Fruit fly (Drosophila melanogaster) whole organism, embryonic: Measurements from ENCODE around the gene CG3040.

ENCODE experiments used
- Adf1 ChIP-seq: fragments of 200-800 bp; sonication (Bioruptor generic); IDR thresholded peaks from 2 replicates; pipeline ENCODE4 v1.3.6; 2022; ENCODE audit warnings: missing biosample characterization, missing genetic modification characterization
- Asciz ChIP-seq: fragments of 200-800 bp; sonication (Bioruptor generic); optimal IDR thresholded peaks from 2 replicates; lab custom pipeline; 2017; ENCODE audit warnings: missing biosample characterization, mild to moderate bottlenecking, missing genetic modification characterization, missing genetic modification reagents
- CG10267 ChIP-seq: fragments of 200-800 bp; sonication (Bioruptor generic); optimal IDR thresholded peaks from 2 replicates; lab custom pipeline; 2018; ENCODE audit warnings: missing biosample characterization, mild to moderate bottlenecking, missing genetic modification characterization, moderate library complexity
- CG10565 ChIP-seq: fragments of 200-800 bp; sonication (Bioruptor generic); optimal IDR thresholded peaks from 3 replicates; lab custom pipeline; 2016; ENCODE audit warnings: missing biosample characterization, mild to moderate bottlenecking, missing genetic modification characterization
- CG11560 ChIP-seq: fragments of 200-800 bp; sonication (Bioruptor generic); IDR thresholded peaks from 3 replicates; pipeline ENCODE4 v1.3.6; 2022; ENCODE audit warnings: missing biosample characterization, missing genetic modification characterization
- CG12299 ChIP-seq: fragments of 200-800 bp; sonication (Bioruptor generic); optimal IDR thresholded peaks from 2 replicates; lab custom pipeline; 2018; ENCODE audit warnings: missing biosample characterization, mild to moderate bottlenecking, missing genetic modification characterization
- CG12769 ChIP-seq: fragments of 200-800 bp; sonication (Bioruptor generic); optimal IDR thresholded peaks from 2 replicates; lab custom pipeline; 2019; ENCODE audit warnings: missing biosample characterization, mild to moderate bottlenecking, missing genetic modification characterization, moderate library complexity
- CG17612 ChIP-seq: fragments of 200-800 bp; sonication (Bioruptor generic); IDR thresholded peaks from 2 replicates; pipeline ENCODE4 v1.3.6; 2022; ENCODE audit warnings: missing biosample characterization, missing genetic modification characterization
- CG18011 ChIP-seq: fragments of 200-800 bp; sonication (Bioruptor generic); optimal IDR thresholded peaks from 2 replicates; lab custom pipeline; 2017; ENCODE audit warnings: missing biosample characterization, missing genetic modification characterization, mild to moderate bottlenecking, moderate library complexity, missing genotype
- CG32772 ChIP-seq: fragments of 200-800 bp; sonication (Bioruptor generic); IDR thresholded peaks from 2 replicates; pipeline ENCODE4 v1.3.6; 2022; ENCODE audit warnings: missing biosample characterization, missing genetic modification characterization
- CG3847 ChIP-seq: fragments of 200-800 bp; sonication (Bioruptor generic); IDR thresholded peaks from 2 replicates; pipeline ENCODE4 v1.3.6; 2022; ENCODE audit warnings: missing biosample characterization, missing genetic modification characterization
- CG4854 ChIP-seq: fragments of 200-800 bp; sonication (Bioruptor generic); optimal IDR thresholded peaks from 2 replicates; lab custom pipeline; 2016; ENCODE audit warnings: missing biosample characterization, missing genetic modification characterization, inconsistent platforms
- CG8290 ChIP-seq, 3 experiments: fragments of 200-800 bp; sonication (Bioruptor generic); optimal IDR thresholded peaks; 2 replicates each; lab custom pipeline; 2016 to 2019; ENCODE audit warnings: missing biosample characterization in 3 of 3, missing genetic modification characterization in 3 of 3, mild to moderate bottlenecking in 2 of 3, moderate library complexity in 1 of 3
- CG8924 ChIP-seq: fragments of 200-800 bp; optimal IDR thresholded peaks from 3 replicates; lab custom pipeline; 2019; ENCODE audit warnings: missing biosample characterization, mild to moderate bottlenecking, missing genetic modification characterization, moderate library complexity
- CG9727 ChIP-seq: fragments of 200-800 bp; sonication (Bioruptor generic); optimal IDR thresholded peaks from 3 replicates; lab custom pipeline; 2017; ENCODE audit warnings: missing biosample characterization, mild to moderate bottlenecking, missing genetic modification characterization
- CkIIα-i1 ChIP-seq: fragments of 200-800 bp; sonication (Bioruptor generic); IDR thresholded peaks from 2 replicates; pipeline ENCODE4 v1.3.6; 2022; ENCODE audit warnings: missing biosample characterization, missing genetic modification characterization
- D19B ChIP-seq: fragments of 200-800 bp; sonication (Bioruptor generic); optimal IDR thresholded peaks from 2 replicates; lab custom pipeline; 2017; ENCODE audit warnings: missing biosample characterization, mild to moderate bottlenecking, missing genetic modification characterization
- Dip3 ChIP-seq: fragments of 200-800 bp; sonication (Bioruptor generic); optimal IDR thresholded peaks from 3 replicates; lab custom pipeline; 2016; ENCODE audit warnings: missing biosample characterization, missing genetic modification characterization
- Doc3 ChIP-seq: fragments of 200-800 bp; sonication (Bioruptor generic); IDR thresholded peaks from 3 replicates; pipeline ENCODE4 v1.3.6; 2022; ENCODE audit warnings: missing biosample characterization, missing genetic modification characterization; ENCODE audit not compliant: partially characterized antibody
- Dref ChIP-seq: fragments of 200-800 bp; sonication (Bioruptor generic); IDR thresholded peaks from 2 replicates; pipeline ENCODE4 v1.3.6; 2022; ENCODE audit warnings: missing biosample characterization, missing genetic modification characterization
- Eip74EF ChIP-seq, 2 experiments: fragments of 200-800 bp in 1 of 2; fragments of >200 bp in 1 of 2; sonication (Bioruptor generic) in 1 of 2; optimal IDR thresholded peaks; 2 replicates each; lab custom pipeline; 2017 to 2019; ENCODE audit warnings: missing biosample characterization in 2 of 2, missing genetic modification characterization in 2 of 2, mild to moderate bottlenecking in 1 of 2, moderate library complexity in 1 of 2
- Ets97D ChIP-seq: fragments of 200-800 bp; sonication (Bioruptor generic); optimal IDR thresholded peaks from 3 replicates; lab custom pipeline; 2016; ENCODE audit warnings: missing biosample characterization, missing genetic modification characterization
- HHEX ChIP-seq: fragments of 200-800 bp; sonication (Bioruptor generic); optimal IDR thresholded peaks from 3 replicates; lab custom pipeline; 2017; ENCODE audit warnings: missing biosample characterization, mild to moderate bottlenecking, missing genetic modification characterization, missing genetic modification reagents
- HLH54F ChIP-seq: fragments of 200-800 bp; sonication (Bioruptor generic); optimal IDR thresholded peaks from 3 replicates; lab custom pipeline; 2016; ENCODE audit warnings: missing biosample characterization, missing genetic modification characterization
- Lim3 ChIP-seq: fragments of 200-800 bp; sonication (Bioruptor generic); IDR thresholded peaks from 2 replicates; pipeline ENCODE4 v1.3.6; 2022; ENCODE audit warnings: missing biosample characterization, missing genetic modification characterization
- NC2β ChIP-seq: fragments of 200-800 bp; sonication (Bioruptor generic); optimal IDR thresholded peaks from 2 replicates; lab custom pipeline; 2016; ENCODE audit warnings: missing biosample characterization, missing genetic modification characterization
- Pdp1 ChIP-seq, 2 experiments: fragments of 200-800 bp; sonication (Bioruptor generic); optimal IDR thresholded peaks; 3 replicates each; lab custom pipeline; 2016; ENCODE audit warnings: missing biosample characterization in 2 of 2, missing genetic modification characterization in 2 of 2, mild to moderate bottlenecking in 1 of 2, moderate library complexity in 1 of 2
- Ptx1 ChIP-seq: fragments of 200-800 bp; sonication (Bioruptor generic); IDR thresholded peaks from 2 replicates; pipeline ENCODE4 v1.3.6; 2022; ENCODE audit warnings: missing biosample characterization, missing genetic modification characterization
- Scr ChIP-seq: fragments of 200-800 bp; sonication (Bioruptor generic); IDR thresholded peaks from 2 replicates; pipeline ENCODE4 v1.3.6; 2022; ENCODE audit warnings: missing biosample characterization, missing genetic modification characterization; ENCODE audit not compliant: partially characterized antibody
- Side ChIP-seq: fragments of 200-800 bp; sonication (Bioruptor generic); optimal IDR thresholded peaks from 2 replicates; lab custom pipeline; 2016; ENCODE audit warnings: missing biosample characterization, missing genetic modification characterization
- bbx ChIP-seq: fragments of 200-800 bp; sonication (Bioruptor generic); IDR thresholded peaks from 2 replicates; pipeline ENCODE4 v1.3.6; 2022; ENCODE audit warnings: missing biosample characterization, missing genetic modification characterization; ENCODE audit not compliant: partially characterized antibody
- btn ChIP-seq: fragments of 200-800 bp; sonication (Bioruptor generic); optimal IDR thresholded peaks from 2 replicates; lab custom pipeline; 2016; ENCODE audit warnings: missing biosample characterization, missing genetic modification characterization
- dati ChIP-seq: fragments of 200-800 bp; sonication (Bioruptor generic); IDR thresholded peaks from 2 replicates; pipeline ENCODE4 v1.3.6; 2022; ENCODE audit warnings: missing biosample characterization, missing genetic modification characterization
- dmrt11E ChIP-seq: fragments of 200-800 bp; sonication (Bioruptor generic); optimal IDR thresholded peaks from 3 replicates; lab custom pipeline; 2018; ENCODE audit warnings: missing biosample characterization, mild to moderate bottlenecking, missing genetic modification characterization, moderate library complexity
- fd102C ChIP-seq: fragments of 200-800 bp; sonication (Bioruptor generic); optimal IDR thresholded peaks from 2 replicates; lab custom pipeline; 2018; ENCODE audit warnings: missing biosample characterization, mild to moderate bottlenecking, missing genetic modification characterization, moderate library complexity
- hb ChIP-seq: fragments of 200-800 bp; sonication (Bioruptor generic); IDR thresholded peaks from 3 replicates; pipeline ENCODE4 v1.3.6; 2022; ENCODE audit warnings: missing biosample characterization, missing genetic modification characterization; ENCODE audit not compliant: partially characterized antibody
- inv ChIP-seq: fragments of 200-800 bp; sonication (Bioruptor generic); IDR thresholded peaks from 2 replicates; pipeline ENCODE4 v1.3.6; 2022; ENCODE audit warnings: missing biosample characterization, missing genetic modification characterization; ENCODE audit not compliant: partially characterized antibody
- ken ChIP-seq: fragments of 200-800 bp; sonication (Bioruptor generic); IDR thresholded peaks from 3 replicates; pipeline ENCODE4 v1.3.6; 2022; ENCODE audit warnings: missing biosample characterization, missing genetic modification characterization
- mam ChIP-seq: fragments of 200-800 bp; sonication (Bioruptor generic); optimal IDR thresholded peaks from 3 replicates; lab custom pipeline; 2016; ENCODE audit warnings: missing biosample characterization, missing genetic modification characterization
- nerfin-1 ChIP-seq: fragments of 200-800 bp; sonication (Bioruptor generic); optimal IDR thresholded peaks from 3 replicates; lab custom pipeline; 2019; ENCODE audit warnings: missing biosample characterization, mild to moderate bottlenecking, missing genetic modification characterization, moderate library complexity
- nom ChIP-seq: fragments of 200-800 bp; sonication (Bioruptor generic); optimal IDR thresholded peaks from 2 replicates; lab custom pipeline; 2017; ENCODE audit warnings: missing biosample characterization, missing genetic modification characterization, mild to moderate bottlenecking, moderate library complexity, missing genetic modification reagents
- p53 ChIP-seq: fragments of 200-800 bp; sonication (Bioruptor generic); optimal IDR thresholded peaks from 2 replicates; lab custom pipeline; 2016; ENCODE audit warnings: missing biosample characterization, missing genetic modification characterization
- run ChIP-seq: fragments of 200-800 bp; sonication (Bioruptor generic); optimal IDR thresholded peaks from 3 replicates; lab custom pipeline; 2018; ENCODE audit warnings: missing biosample characterization, mild to moderate bottlenecking, missing genetic modification characterization
- sd ChIP-seq: fragments of 200-800 bp; sonication (Bioruptor generic); optimal IDR thresholded peaks from 3 replicates; lab custom pipeline; 2018; ENCODE audit warnings: missing biosample characterization, mild to moderate bottlenecking, missing genetic modification characterization, moderate library complexity
- seq ChIP-seq: fragments of 200-800 bp; sonication (Bioruptor generic); IDR thresholded peaks from 2 replicates; pipeline ENCODE4 v1.3.6; 2022; ENCODE audit warnings: missing biosample characterization, missing genetic modification characterization
- slbo ChIP-seq: fragments of 200-800 bp; sonication (Bioruptor generic); IDR thresholded peaks from 2 replicates; pipeline ENCODE4 v1.3.6; 2022; ENCODE audit warnings: missing biosample characterization, missing genetic modification characterization
- vfl ChIP-seq: fragments of 200-800 bp; sonication (Bioruptor generic); optimal IDR thresholded peaks from 2 replicates; lab custom pipeline; 2016; ENCODE audit warnings: missing biosample characterization, missing genetic modification characterization

Gene CG3040

dm6 chrX:6969364-6970137 lies 3.6 kb downstream of the CG3040 start, which contains the start of gene CG4586 (continued):
- TF ChIP-seq nom (GFP tag; lab: Kevin White, UChicago) (peak; percentile 99), inv (GFP tag; lab: Robert Waterston, UW) (no peak), p53 (GFP tag; lab: Kevin White, UChicago) (peak; percentile 82), HHEX (peak; percentile 97), CG17612 (GFP tag; lab: Robert Waterston, UW) (peak; percentile 82), hb (GFP tag; lab: Robert Waterston, UW) (no peak), Ptx1 (GFP tag; lab: Robert Waterston, UW) (peak; percentile 87), nerfin-1 (tag; lab: Kevin White, UChicago) (peak; percentile 86), bbx (GFP tag; lab: Robert Waterston, UW) (no peak), CG18011 (GFP tag; lab: Kevin White, UChicago) (peak; percentile 88), ken (GFP tag; lab: Robert Waterston, UW) (peak; percentile 91), NC2β (GFP tag; lab: Kevin White, UChicago) (peak; percentile 94), CG8924 (peak; percentile 95), CG10267 (tag; lab: Kevin White, UChicago) (peak; percentile 86), Scr (GFP tag; lab: Robert Waterston, UW) (no peak), CG11560 (tag; lab: Robert Waterston, UW) (peak; percentile 53; the same call in 1 of the 3 replicates), seq (GFP tag; lab: Robert Waterston, UW) (peak; percentile 97), Lim3 (GFP tag; lab: Robert Waterston, UW) (peak; percentile 58; the same call in 1 of the 2 replicates), CG9727 (GFP tag; lab: Kevin White, UChicago) (peak; percentile 94), Doc3 (GFP tag; lab: Robert Waterston, UW) (no peak), CG8290 (GFP tag; optimal IDR thresholded peaks at IDR 0.05; lab: Kevin White, UChicago) (peak; percentile 80), CG8290 (tag; optimal IDR thresholded peaks at IDR 0.05; lab: Kevin White, UChicago) (peak; percentile 62 to 99), Dref (GFP tag; lab: Robert Waterston, UW) (no peak; the same call in 1 of the 2 replicates), CG12299 (tag; lab: Kevin White, UChicago) (peak; percentile 96), run (tag; lab: Kevin White, UChicago) (peak; percentile 95), dmrt11E (tag; lab: Kevin White, UChicago) (peak; percentile 71), dati (GFP tag; lab: Robert Waterston, UW) (peak; percentile 81; the same call in 1 of the 2 replicates), Pdp1 (GFP tag; optimal IDR thresholded peaks at IDR 0.05; lab: Kevin White, UChicago) (peak; percentile 92), CG12769 (tag; lab: Kevin White, UChicago) (peak; percentile 98), vfl (GFP tag; lab: Kevin White, UChicago) (peak; percentile 94), Asciz (GFP tag; lab: Kevin White, UChicago) (peak; percentile 96), HLH54F (GFP tag; lab: Kevin White, UChicago) (peak; percentile 96), Dip3 (GFP tag; lab: Kevin White, UChicago) (peak; percentile 96), CG3847 (peak; percentile 84), CG4854 (peak; percentile 94), Ets97D (GFP tag; lab: Kevin White, UChicago) (peak; percentile 82), mam (GFP tag; lab: Kevin White, UChicago) (peak; percentile 92), CG32772 (GFP tag; lab: Robert Waterston, UW) (peak; percentile 84), sd (tag; lab: Kevin White, UChicago) (peak; percentile 85), btn (GFP tag; lab: Kevin White, UChicago) (peak; percentile 96), slbo (GFP tag; lab: Robert Waterston, UW) (peak; percentile 94), fd102C (peak; percentile 47), D19B (GFP tag; lab: Kevin White, UChicago) (peak; percentile 89), CG10565 (GFP tag; lab: Kevin White, UChicago) (peak; percentile 88), Eip74EF (GFP tag; optimal IDR thresholded peaks at IDR 0.05; lab: Kevin White, UChicago) (peak in 1 of 2 experiments; percentile 95), Side (peak; percentile 97), CkIIα-i1 (GFP tag; lab: Robert Waterston, UW) (peak; percentile 64; the same call in 1 of the 2 replicates), Adf1 (GFP tag; lab: Robert Waterston, UW) (peak; percentile 64)
